Worm (Caenorhabditis elegans) whole organism, young adult: Measurements from ENCODE around the gene tbcc-1.

Experiments used
- B0261.1 ChIP-seq: sonication (generic microtip); optimal IDR thresholded peaks from 2 replicates; lab custom pipeline; 2016; ENCODE audit warnings: mild to moderate bottlenecking, missing genetic modification characterization, moderate library complexity, missing compliant biosample characterization
- C17E4.6 ChIP-seq: fragments of 200-800 bp; sonication (Bioruptor generic); IDR thresholded peaks from 2 replicates; pipeline ENCODE4 v1.3.6; 2022; ENCODE audit warnings: missing genetic modification reagents, missing genetic modification characterization, missing compliant biosample characterization
- K11D2.4 ChIP-seq: fragments of 200-800 bp; sonication (Bioruptor generic); IDR thresholded peaks from 2 replicates; pipeline ENCODE4 v1.3.6; 2022; ENCODE audit warnings: missing genetic modification reagents, missing genetic modification characterization, missing compliant biosample characterization
- Y53F4B.3 ChIP-seq: fragments of 200-800 bp; sonication (Bioruptor generic); IDR thresholded peaks from 2 replicates; pipeline ENCODE4 v1.3.6; 2022; ENCODE audit warnings: missing genetic modification reagents, missing genetic modification characterization, missing compliant biosample characterization
- Y67H2A.10 ChIP-seq: fragments of 200-800 bp; sonication (Bioruptor generic); conservative IDR thresholded peaks from 2 replicates; pipeline ENCODE4 v1.3.6; 2022; ENCODE audit warnings: missing genetic modification reagents, missing genetic modification characterization, missing compliant biosample characterization
- Y95B8A.8 ChIP-seq: fragments of 200-800 bp; sonication (Bioruptor generic); IDR thresholded peaks from 2 replicates; pipeline ENCODE4 v1.3.6; 2022; ENCODE audit warnings: missing genetic modification reagents, missing genetic modification characterization, missing compliant biosample characterization
- ZK185.1 ChIP-seq: sonication (generic microtip); optimal IDR thresholded peaks from 2 replicates; lab custom pipeline; 2016; ENCODE audit warnings: mild to moderate bottlenecking, missing genetic modification characterization, missing compliant biosample characterization; ENCODE audit not compliant: poor library complexity, severe bottlenecking
- ama-1 ChIP-seq, 3 experiments: fragments of 150-350 bp in 1 of 3; sonication (generic microtip) in 2 of 3; optimal IDR thresholded peaks; 2 replicates each; lab custom pipeline; 2014 to 2018; ENCODE audit warnings: missing biosample characterization in 2 of 3, missing genetic modification characterization in 2 of 3, missing genetic modification reagents in 2 of 3
- atf-7 ChIP-seq: sonication (generic microtip); optimal IDR thresholded peaks from 2 replicates; lab custom pipeline; 2017; ENCODE audit warnings: mild to moderate bottlenecking, missing genetic modification characterization, missing compliant biosample characterization
- attf-5 ChIP-seq: fragments of 200-800 bp; sonication (Bioruptor generic); optimal IDR thresholded peaks from 2 replicates; lab custom pipeline; 2018; ENCODE audit warnings: mild to moderate bottlenecking, missing genetic modification characterization, missing compliant biosample characterization
- bed-1 ChIP-seq: fragments of 200-800 bp; sonication (Bioruptor generic); IDR thresholded peaks from 2 replicates; pipeline ENCODE4 v1.3.6; 2022; ENCODE audit warnings: missing genetic modification reagents, missing genetic modification characterization, missing compliant biosample characterization
- cebp-1 ChIP-seq, 2 experiments: fragments of 200-800 bp in 1 of 2; sonication (Bioruptor generic) in 1 of 2; sonication (generic microtip) in 1 of 2; IDR thresholded peaks in 1 of 2; optimal IDR thresholded peaks in 1 of 2; 2 replicates each; pipeline versions ENCODE4 v1.3.6 to Lab custom; 2017 to 2022; ENCODE audit warnings: missing compliant biosample characterization in 2 of 2, missing genetic modification characterization in 2 of 2, mild to moderate bottlenecking in 1 of 2, missing genetic modification reagents in 1 of 2, moderate library complexity in 1 of 2
- ceh-100 ChIP-seq: fragments of 200-800 bp; sonication (Bioruptor generic); IDR thresholded peaks from 2 replicates; pipeline ENCODE4 v1.3.6; 2022; ENCODE audit warnings: missing genetic modification reagents, missing genetic modification characterization, missing compliant biosample characterization
- ceh-40 ChIP-seq: fragments of 200-800 bp; sonication (Bioruptor generic); IDR thresholded peaks from 2 replicates; pipeline ENCODE4 v1.3.6; 2022; ENCODE audit warnings: missing genetic modification characterization, missing compliant biosample characterization
- ceh-91 ChIP-seq: fragments of 200-800 bp; sonication (Bioruptor generic); IDR thresholded peaks from 2 replicates; pipeline ENCODE4 v1.3.6; 2022; ENCODE audit warnings: missing genetic modification reagents, missing genetic modification characterization, missing compliant biosample characterization
- chd-7 ChIP-seq: sonication (generic microtip); optimal IDR thresholded peaks from 2 replicates; lab custom pipeline; 2016; ENCODE audit warnings: mild to moderate bottlenecking, missing genetic modification characterization, moderate library complexity, missing compliant biosample characterization
- die-1 ChIP-seq: sonication (generic microtip); optimal IDR thresholded peaks from 2 replicates; lab custom pipeline; 2016; ENCODE audit warnings: missing genotype, mild to moderate bottlenecking, missing genetic modification characterization, missing compliant biosample characterization
- dox-1 ChIP-seq: fragments of 200-800 bp; sonication (Bioruptor generic); IDR thresholded peaks from 2 replicates; pipeline ENCODE4 v1.3.6; 2022; ENCODE audit warnings: missing genetic modification reagents, missing genetic modification characterization, missing compliant biosample characterization
- egl-44 ChIP-seq: fragments of 200-800 bp; sonication (Bioruptor generic); IDR thresholded peaks from 2 replicates; pipeline ENCODE4 v1.3.6; 2022; ENCODE audit warnings: missing genetic modification reagents, missing genetic modification characterization, missing compliant biosample characterization
- gei-17 ChIP-seq: fragments of 200-800 bp; sonication (Bioruptor generic); optimal IDR thresholded peaks from 2 replicates; lab custom pipeline; 2018; ENCODE audit warnings: mild to moderate bottlenecking, missing genetic modification characterization, missing compliant biosample characterization
- hrde-1 ChIP-seq: sonication (generic microtip); optimal IDR thresholded peaks from 2 replicates; lab custom pipeline; 2016; ENCODE audit warnings: missing genetic modification characterization, mild to moderate bottlenecking, missing compliant biosample characterization, moderate library complexity, missing genotype, missing genetic modification reagents, borderline replicate concordance
- let-526 ChIP-seq: fragments of 200-800 bp; sonication (Bioruptor generic); IDR thresholded peaks from 2 replicates; pipeline ENCODE4 v1.3.6; 2022; ENCODE audit warnings: missing genetic modification reagents, missing genetic modification characterization, missing compliant biosample characterization
- lin-54 ChIP-seq: fragments of 200-800 bp; sonication (Bioruptor generic); optimal IDR thresholded peaks from 2 replicates; lab custom pipeline; 2018; ENCODE audit warnings: mild to moderate bottlenecking, missing genetic modification characterization, missing compliant biosample characterization
- lir-1 ChIP-seq: fragments of 200-800 bp; sonication (Bioruptor generic); conservative IDR thresholded peaks from 2 replicates; pipeline ENCODE4 v1.3.6; 2022; ENCODE audit warnings: missing genetic modification reagents, missing genetic modification characterization, missing compliant biosample characterization
- lsl-1 ChIP-seq: fragments of 200-800 bp; sonication (Bioruptor generic); optimal IDR thresholded peaks from 2 replicates; lab custom pipeline; 2018; ENCODE audit warnings: mild to moderate bottlenecking, missing genetic modification characterization, moderate library complexity, missing compliant biosample characterization
- madf-6 ChIP-seq: fragments of 200-800 bp; sonication (Bioruptor generic); IDR thresholded peaks from 2 replicates; pipeline ENCODE4 v1.3.6; 2022; ENCODE audit warnings: missing genetic modification reagents, missing genetic modification characterization, missing compliant biosample characterization
- madf-8 ChIP-seq: fragments of 200-800 bp; sonication (Bioruptor generic); conservative IDR thresholded peaks from 2 replicates; pipeline ENCODE4 v1.3.6; 2022; ENCODE audit warnings: missing genetic modification reagents, missing genetic modification characterization, missing compliant biosample characterization
- mcd-1 ChIP-seq: fragments of 200-800 bp; sonication (Bioruptor generic); IDR thresholded peaks from 2 replicates; pipeline ENCODE4 v1.3.6; 2022; ENCODE audit warnings: missing genetic modification reagents, missing genetic modification characterization, missing compliant biosample characterization
- mel-28 ChIP-seq: sonication (generic microtip); optimal IDR thresholded peaks from 2 replicates; lab custom pipeline; 2016; ENCODE audit warnings: borderline replicate concordance, mild to moderate bottlenecking, missing genetic modification characterization, missing compliant biosample characterization
- mxl-1 ChIP-seq: sonication (generic microtip); optimal IDR thresholded peaks from 2 replicates; lab custom pipeline; 2016; ENCODE audit warnings: missing genetic modification characterization, missing compliant biosample characterization
- nfya-1 ChIP-seq: sonication (generic microtip); optimal IDR thresholded peaks from 2 replicates; lab custom pipeline; 2017; ENCODE audit warnings: antibody characterized with exemption, missing compliant biosample characterization, missing genetic modification characterization, borderline replicate concordance; ENCODE audit not compliant: insufficient read depth
- nfyb-1 ChIP-seq: fragments of 200-800 bp; sonication (Bioruptor generic); IDR thresholded peaks from 2 replicates; pipeline ENCODE4 v1.3.6; 2022; ENCODE audit warnings: missing genetic modification reagents, missing genetic modification characterization, missing compliant biosample characterization
- nhr-120 ChIP-seq: fragments of 200-800 bp; sonication (Bioruptor generic); IDR thresholded peaks from 2 replicates; pipeline ENCODE4 v1.3.6; 2022; ENCODE audit warnings: missing genetic modification characterization, missing compliant biosample characterization
- nhr-179 ChIP-seq: sonication (generic microtip); optimal IDR thresholded peaks from 2 replicates; lab custom pipeline; 2016; ENCODE audit warnings: mild to moderate bottlenecking, missing genetic modification characterization, missing compliant biosample characterization
- pbrm-1 ChIP-seq: fragments of 200-800 bp; sonication (Bioruptor generic); IDR thresholded peaks from 2 replicates; pipeline ENCODE4 v1.3.6; 2022; ENCODE audit warnings: missing genetic modification reagents, missing genetic modification characterization, missing compliant biosample characterization
- rcor-1 ChIP-seq: fragments of 200-800 bp; sonication (Bioruptor generic); IDR thresholded peaks from 2 replicates; pipeline ENCODE4 v1.3.6; 2022; ENCODE audit warnings: missing genetic modification reagents, missing genetic modification characterization, missing compliant biosample characterization
- rpc-1 ChIP-seq, 2 experiments: fragments of 150-350 bp in 1 of 2; sonication (generic microtip) in 1 of 2; optimal IDR thresholded peaks; 2 replicates each; lab custom pipeline; 2014 to 2018; ENCODE audit warnings: missing biosample characterization in 1 of 2, missing genetic modification characterization in 1 of 2, missing genetic modification reagents in 1 of 2, missing genotype in 1 of 2
- snpc-1.1 ChIP-seq: sonication (generic microtip); optimal IDR thresholded peaks from 2 replicates; lab custom pipeline; 2017; ENCODE audit warnings: missing genetic modification characterization, mild to moderate bottlenecking, missing compliant biosample characterization, antibody characterized with exemption, moderate library complexity, missing genotype, missing genetic modification reagents; ENCODE audit not compliant: insufficient read depth
- snpc-3.4 ChIP-seq: sonication (generic microtip); optimal IDR thresholded peaks from 2 replicates; lab custom pipeline; 2017; ENCODE audit warnings: missing genetic modification characterization, mild to moderate bottlenecking, missing compliant biosample characterization, antibody characterized with exemption, moderate library complexity, missing genotype, missing genetic modification reagents
- snpc-4 ChIP-seq, 5 experiments: fragments of 150-350 bp in 1 of 5; sonication (generic microtip) in 4 of 5; optimal IDR thresholded peaks; 2 replicates each; lab custom pipeline; 2014 to 2018; ENCODE audit warnings: missing genetic modification characterization in 5 of 5, missing biosample characterization in 3 of 5, antibody characterized with exemption in 2 of 5, mild to moderate bottlenecking in 2 of 5, missing compliant biosample characterization in 2 of 5, missing genotype in 2 of 5, moderate library complexity in 2 of 5, missing genetic modification reagents in 1 of 5
- somi-1 ChIP-seq: fragments of 200-800 bp; sonication (Bioruptor generic); optimal IDR thresholded peaks from 2 replicates; lab custom pipeline; 2018; ENCODE audit warnings: mild to moderate bottlenecking, missing genetic modification characterization, missing compliant biosample characterization
- tlf-1 ChIP-seq: fragments of 200-800 bp; sonication (Bioruptor generic); optimal IDR thresholded peaks from 2 replicates; lab custom pipeline; 2018; ENCODE audit warnings: mild to moderate bottlenecking, missing genetic modification characterization, missing compliant biosample characterization
- unc-130 ChIP-seq: sonication (generic microtip); optimal IDR thresholded peaks from 2 replicates; lab custom pipeline; 2016; ENCODE audit warnings: missing genetic modification reagents, missing genetic modification characterization, missing compliant biosample characterization
- ztf-26 ChIP-seq: sonication (generic microtip); optimal IDR thresholded peaks from 2 replicates; lab custom pipeline; 2017; ENCODE audit warnings: missing genetic modification characterization, missing compliant biosample characterization
- ztf-6 ChIP-seq: fragments of 200-800 bp; sonication (Bioruptor generic); IDR thresholded peaks from 2 replicates; pipeline ENCODE4 v1.3.6; 2022; ENCODE audit warnings: missing genetic modification reagents, missing genetic modification characterization, missing compliant biosample characterization

The tbcc-1 gene

DNA sequence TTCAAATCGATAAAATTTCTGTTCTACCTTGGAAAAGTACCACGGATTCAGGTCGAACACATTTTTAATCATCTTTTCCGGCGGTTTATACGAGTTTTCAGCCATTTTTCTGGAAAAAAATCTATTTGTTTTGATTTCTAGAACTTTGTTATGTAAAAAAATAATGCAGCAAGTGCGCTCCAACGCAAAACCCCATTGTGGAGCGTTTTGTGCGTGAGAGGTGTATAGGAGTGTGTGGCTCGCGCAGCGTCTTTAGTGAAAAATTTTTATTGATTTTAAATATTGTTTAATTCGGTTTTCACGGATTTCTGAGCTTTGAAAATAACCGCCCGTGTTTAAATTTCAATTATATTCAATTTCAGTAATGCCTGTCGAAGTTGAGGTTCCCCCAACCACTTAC lies 2.4 kb upstream of the tbcc-1 start, which contains the start of gene Y71H2AM.20 (continued):
- peak; percentile 54 for TF ChIP-seq die-1
- no peak for TF ChIP-seq mel-28 (tag; lab: Kevin White, UChicago)
- TF ChIP-seq nhr-120 (GFP tag; lab: Robert Waterston, UW) = no peak
- TF ChIP-seq nhr-179 (tag; lab: Kevin White, UChicago) = no peak
- peak; percentile 61 for TF ChIP-seq somi-1 (GFP tag; lab: Kevin White, UChicago)
- peak; percentile 88 for TF ChIP-seq lir-1
- peak; percentile 98 for TF ChIP-seq mcd-1
- peak; percentile 91 for TF ChIP-seq K11D2.4
- no peak for TF ChIP-seq mxl-1
- peak; percentile 54; the same call in 1 of the 2 replicates for TF ChIP-seq cebp-1 (GFP tag; IDR thresholded peaks at IDR 0.05; lab: Robert Waterston, UW)
- peak; percentile 90 for TF ChIP-seq cebp-1 (tag; optimal IDR thresholded peaks at IDR 0.05; lab: Kevin White, UChicago)
- TF ChIP-seq ama-1 (optimal IDR thresholded peaks at IDR 0.05; lab: Kevin White, UChicago) = no peak
- TF ChIP-seq ama-1 (GFP tag; optimal IDR thresholded peaks at IDR 0.05; lab: Kevin White, UChicago) = no peak
- peak; percentile 79 for TF ChIP-seq madf-8 (GFP tag; lab: Robert Waterston, UW)
- TF ChIP-seq ZK185.1 = peak; percentile 93
- TF ChIP-seq ztf-6 = peak; percentile 49; the same call in 1 of the 2 replicates
- peak; percentile 51 for TF ChIP-seq snpc-4 (GFP tag; optimal IDR thresholded peaks at IDR 0.05; lab: Kevin White, UChicago)
- peak; percentile 70 to 90 (median 83) for TF ChIP-seq snpc-4 (tag; optimal IDR thresholded peaks at IDR 0.05; lab: Kevin White, UChicago)
- TF ChIP-seq lin-54 (GFP tag; lab: Kevin White, UChicago) = peak; percentile 94
- TF ChIP-seq gei-17 = no peak
- TF ChIP-seq ztf-26 (tag; lab: Kevin White, UChicago) = peak; percentile 72
- peak; percentile 67; the same call in 1 of the 2 replicates for TF ChIP-seq egl-44 (GFP tag; lab: Robert Waterston, UW)
- peak; percentile 84 for TF ChIP-seq rcor-1 (GFP tag; lab: Robert Waterston, UW)
- TF ChIP-seq pbrm-1 (GFP tag; lab: Robert Waterston, UW) = peak; percentile 91
- no peak for TF ChIP-seq ceh-40 (GFP tag; lab: Robert Waterston, UW)
- TF ChIP-seq bed-1 (GFP tag; lab: Robert Waterston, UW) = no peak
- peak; percentile 100 for TF ChIP-seq attf-5
- peak; percentile 94 for TF ChIP-seq Y95B8A.8 (GFP tag; lab: Robert Waterston, UW)
- peak; percentile 98 for TF ChIP-seq dox-1 (GFP tag; lab: Robert Waterston, UW)
- peak; percentile 67 for TF ChIP-seq chd-7 (tag; lab: Kevin White, UChicago)
- peak; percentile 92 for TF ChIP-seq tlf-1 (GFP tag; lab: Kevin White, UChicago)
- peak; percentile 35 for TF ChIP-seq unc-130 (GFP tag; lab: Kevin White, UChicago)
- TF ChIP-seq ceh-100 (GFP tag; lab: Robert Waterston, UW) = peak; percentile 70
- peak; percentile 56 for TF ChIP-seq atf-7 (tag; lab: Kevin White, UChicago)
- TF ChIP-seq let-526 (GFP tag; lab: Robert Waterston, UW) = peak; percentile 74; the same call in 1 of the 2 replicates
- peak; percentile 89 for TF ChIP-seq Y67H2A.10 (GFP tag; lab: Robert Waterston, UW)
- TF ChIP-seq snpc-1.1 (tag; lab: Kevin White, UChicago) = peak; percentile 71
- TF ChIP-seq snpc-3.4 (tag; lab: Kevin White, UChicago) = peak; percentile 96
- TF ChIP-seq rpc-1 (optimal IDR thresholded peaks at IDR 0.05; lab: Kevin White, UChicago) = peak; percentile 10
- TF ChIP-seq rpc-1 (tag; optimal IDR thresholded peaks at IDR 0.05; lab: Kevin White, UChicago) = no peak
- TF ChIP-seq hrde-1 = no peak
- peak; percentile 79 for TF ChIP-seq C17E4.6 (GFP tag; lab: Robert Waterston, UW)
- TF ChIP-seq madf-6 = peak; percentile 90
- peak; percentile 90 for TF ChIP-seq nfyb-1 (GFP tag; lab: Robert Waterston, UW)
- TF ChIP-seq B0261.1 (tag; lab: Kevin White, UChicago) = peak; percentile 1
- no peak for TF ChIP-seq nfya-1
- peak; percentile 92 for TF ChIP-seq lsl-1 (GFP tag; lab: Kevin White, UChicago)
- TF ChIP-seq ceh-91 (GFP tag; lab: Robert Waterston, UW) = peak; percentile 89
- peak; percentile 71; the same call in 1 of the 2 replicates for TF ChIP-seq Y53F4B.3
